Fruit fly (Drosophila melanogaster) S2 (cell line): ENCODE data around the gene CG32939.

Experiments used
- CG8478 ChIP-seq: fragments of >200 bp; optimal IDR thresholded peaks from 2 replicates; lab custom pipeline; 2018
- CTCF ChIP-seq, 2 experiments: fragments of >200 bp; optimal IDR thresholded peaks; 2 replicates each; lab custom pipeline; 2018

DNA sequence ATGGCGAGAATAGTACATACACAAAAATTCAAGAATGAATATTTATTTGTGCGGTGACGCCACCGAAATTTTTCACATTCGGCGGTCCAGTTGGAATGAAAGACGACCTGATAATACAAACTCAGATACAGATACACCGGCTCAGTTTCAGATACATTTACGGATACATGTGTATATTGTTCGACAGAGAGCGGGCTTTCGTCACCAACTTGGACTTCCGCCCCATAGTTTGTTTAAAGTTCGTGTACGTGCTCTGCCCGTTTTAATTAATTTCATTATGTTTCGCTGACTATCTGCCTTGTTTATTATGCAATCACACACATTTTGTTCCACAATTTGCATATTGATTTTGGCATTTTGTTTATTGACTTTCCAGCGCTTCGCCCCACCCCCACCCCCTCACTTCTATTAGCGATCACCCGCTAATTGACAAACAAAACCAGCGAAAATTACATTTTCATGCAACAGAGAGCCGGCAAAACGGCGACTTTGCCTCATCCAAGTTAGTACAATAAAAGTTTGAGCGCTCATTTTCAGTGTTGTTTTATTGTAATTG is 8.3 kb downstream of the CG32939 start:
- TF ChIP-seq CG8478 (lab: Kevin White, UChicago) (no peak), CTCF (optimal IDR thresholded peaks at IDR 0.05; lab: Kevin White, UChicago) (no peak)
